Fruit fly (Drosophila melanogaster): ENCODE data around the gene CG11975.

DNA sequence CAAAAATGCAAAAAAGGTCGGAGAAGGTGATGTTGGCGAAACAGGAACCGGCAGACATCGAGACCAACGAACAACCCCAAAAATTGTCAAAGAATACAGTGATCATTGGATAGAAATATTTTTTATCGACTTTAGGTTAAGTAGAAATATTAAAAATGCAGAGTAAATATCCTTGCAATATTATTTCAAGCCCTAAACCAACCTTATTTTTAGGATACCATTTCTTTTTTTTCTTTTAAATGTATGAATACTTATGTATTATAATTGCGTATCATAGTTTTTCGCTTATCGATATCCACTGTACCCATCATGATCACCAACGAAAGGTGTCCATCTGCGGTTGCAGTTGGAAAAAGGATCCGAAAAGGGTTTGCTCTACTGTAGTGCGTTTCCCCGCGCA, 42.2 kb downstream of the CG11975 start:
- TF ChIP-seq CTCF (optimal IDR thresholded peaks at IDR 0.05) (no peak), CG8478 (optimal IDR thresholded peaks at IDR 0.05) (no peak)
